Worm (Caenorhabditis elegans) whole organism, young adult: ENCODE results near the gene srd-36.

Source experiments
- C17E4.6 ChIP-seq: fragments of 200-800 bp; sonication (Bioruptor generic); IDR thresholded peaks from 2 replicates; pipeline ENCODE4 v1.3.6; 2022; ENCODE audit warnings: missing genetic modification reagents, missing genetic modification characterization, missing compliant biosample characterization
- K11D2.4 ChIP-seq: fragments of 200-800 bp; sonication (Bioruptor generic); IDR thresholded peaks from 2 replicates; pipeline ENCODE4 v1.3.6; 2022; ENCODE audit warnings: missing genetic modification reagents, missing genetic modification characterization, missing compliant biosample characterization
- T07F8.4 ChIP-seq: sonication (generic microtip); optimal IDR thresholded peaks from 2 replicates; lab custom pipeline; 2016; ENCODE audit warnings: mild to moderate bottlenecking, missing genetic modification characterization, moderate library complexity, missing compliant biosample characterization
- akir-1 ChIP-seq: fragments of 200-800 bp; sonication (Bioruptor generic); optimal IDR thresholded peaks from 2 replicates; lab custom pipeline; 2018; ENCODE audit warnings: mild to moderate bottlenecking, missing genetic modification characterization, moderate library complexity, missing compliant biosample characterization
- atf-7 ChIP-seq: sonication (generic microtip); optimal IDR thresholded peaks from 2 replicates; lab custom pipeline; 2017; ENCODE audit warnings: mild to moderate bottlenecking, missing genetic modification characterization, missing compliant biosample characterization
- attf-5 ChIP-seq: fragments of 200-800 bp; sonication (Bioruptor generic); optimal IDR thresholded peaks from 2 replicates; lab custom pipeline; 2018; ENCODE audit warnings: mild to moderate bottlenecking, missing genetic modification characterization, missing compliant biosample characterization
- cebp-1 ChIP-seq, 2 experiments: fragments of 200-800 bp in 1 of 2; sonication (Bioruptor generic) in 1 of 2; sonication (generic microtip) in 1 of 2; IDR thresholded peaks in 1 of 2; optimal IDR thresholded peaks in 1 of 2; 2 replicates each; pipeline versions ENCODE4 v1.3.6 to Lab custom; 2017 to 2022; ENCODE audit warnings: missing compliant biosample characterization in 2 of 2, missing genetic modification characterization in 2 of 2, mild to moderate bottlenecking in 1 of 2, missing genetic modification reagents in 1 of 2, moderate library complexity in 1 of 2
- cebp-2 ChIP-seq: fragments of 200-800 bp; sonication (Bioruptor generic); IDR thresholded peaks from 2 replicates; pipeline ENCODE4 v1.3.6; 2022; ENCODE audit warnings: missing genetic modification characterization, missing compliant biosample characterization
- dox-1 ChIP-seq: fragments of 200-800 bp; sonication (Bioruptor generic); IDR thresholded peaks from 2 replicates; pipeline ENCODE4 v1.3.6; 2022; ENCODE audit warnings: missing genetic modification reagents, missing genetic modification characterization, missing compliant biosample characterization
- egl-18 ChIP-seq: fragments of 200-800 bp; sonication (Bioruptor generic); IDR thresholded peaks from 2 replicates; pipeline ENCODE4 v1.3.6; 2022; ENCODE audit warnings: missing genetic modification reagents, missing genetic modification characterization, missing compliant biosample characterization
- ets-4 ChIP-seq: fragments of 200-800 bp; sonication (Bioruptor generic); optimal IDR thresholded peaks from 2 replicates; lab custom pipeline; 2018; ENCODE audit warnings: mild to moderate bottlenecking, missing genetic modification characterization, missing compliant biosample characterization
- him-1 ChIP-seq: sonication (generic microtip); optimal IDR thresholded peaks from 2 replicates; lab custom pipeline; 2016; ENCODE audit warnings: missing genotype, missing genetic modification reagents, missing genetic modification characterization, missing compliant biosample characterization
- let-607 ChIP-seq, 2 experiments: fragments of 200-800 bp in 1 of 2; sonication (Bioruptor generic) in 1 of 2; sonication (generic microtip) in 1 of 2; optimal IDR thresholded peaks; 2 replicates each; lab custom pipeline; 2016 to 2018; ENCODE audit warnings: mild to moderate bottlenecking in 2 of 2, missing compliant biosample characterization in 2 of 2, missing genetic modification characterization in 2 of 2, moderate library complexity in 2 of 2, missing genotype in 1 of 2
- lin-26 ChIP-seq: fragments of 200-800 bp; sonication (Bioruptor generic); IDR thresholded peaks from 2 replicates; pipeline ENCODE4 v1.3.6; 2022; ENCODE audit warnings: missing genetic modification reagents, missing genetic modification characterization, missing compliant biosample characterization
- lin-40 ChIP-seq: sonication (generic microtip); optimal IDR thresholded peaks from 2 replicates; lab custom pipeline; 2016; ENCODE audit warnings: missing genetic modification characterization, mild to moderate bottlenecking, missing compliant biosample characterization, missing genotype, missing genetic modification reagents
- lsy-27 ChIP-seq: sonication (generic microtip); optimal IDR thresholded peaks from 2 replicates; lab custom pipeline; 2017; ENCODE audit warnings: missing genetic modification characterization, mild to moderate bottlenecking, missing compliant biosample characterization, antibody characterized with exemption, missing genotype, borderline replicate concordance; ENCODE audit not compliant: insufficient read depth
- madf-10 ChIP-seq: sonication (generic microtip); optimal IDR thresholded peaks from 2 replicates; lab custom pipeline; 2016; ENCODE audit warnings: mild to moderate bottlenecking, missing genetic modification characterization, missing compliant biosample characterization
- mel-28 ChIP-seq: sonication (generic microtip); optimal IDR thresholded peaks from 2 replicates; lab custom pipeline; 2016; ENCODE audit warnings: borderline replicate concordance, mild to moderate bottlenecking, missing genetic modification characterization, missing compliant biosample characterization
- nfyb-1 ChIP-seq: fragments of 200-800 bp; sonication (Bioruptor generic); IDR thresholded peaks from 2 replicates; pipeline ENCODE4 v1.3.6; 2022; ENCODE audit warnings: missing genetic modification reagents, missing genetic modification characterization, missing compliant biosample characterization
- nhr-120 ChIP-seq: fragments of 200-800 bp; sonication (Bioruptor generic); IDR thresholded peaks from 2 replicates; pipeline ENCODE4 v1.3.6; 2022; ENCODE audit warnings: missing genetic modification characterization, missing compliant biosample characterization
- nhr-27 ChIP-seq: fragments of 200-800 bp; sonication (Bioruptor generic); optimal IDR thresholded peaks from 2 replicates; lab custom pipeline; 2018; ENCODE audit warnings: mild to moderate bottlenecking, missing genetic modification characterization, moderate library complexity, missing compliant biosample characterization
- nhr-80 ChIP-seq: sonication (generic microtip); optimal IDR thresholded peaks from 2 replicates; lab custom pipeline; 2016; ENCODE audit warnings: missing genetic modification characterization, missing compliant biosample characterization
- nhr-90 ChIP-seq: sonication (generic microtip); optimal IDR thresholded peaks from 2 replicates; lab custom pipeline; 2016; ENCODE audit warnings: missing genotype, mild to moderate bottlenecking, missing genetic modification characterization, missing compliant biosample characterization
- pha-4 ChIP-seq: fragments of 150-350 bp; sonication (generic microtip); optimal IDR thresholded peaks from 2 replicates; lab custom pipeline; 2014; ENCODE audit warnings: missing biosample characterization, missing genetic modification reagents, missing genetic modification characterization
- rec-8 ChIP-seq, 2 experiments: sonication (generic microtip); optimal IDR thresholded peaks; 2 replicates each; lab custom pipeline; 2016; ENCODE audit warnings: mild to moderate bottlenecking in 2 of 2, missing genetic modification characterization in 2 of 2, missing genetic modification reagents in 2 of 2, missing genotype in 2 of 2, missing biosample characterization in 1 of 2, missing compliant biosample characterization in 1 of 2, moderate library complexity in 1 of 2
- repo-1 ChIP-seq: sonication (generic microtip); optimal IDR thresholded peaks from 2 replicates; lab custom pipeline; 2017; ENCODE audit warnings: mild to moderate bottlenecking, missing genetic modification characterization, missing compliant biosample characterization
- sdz-38 ChIP-seq: sonication (generic microtip); optimal IDR thresholded peaks from 2 replicates; lab custom pipeline; 2016; ENCODE audit warnings: missing genotype, missing genetic modification characterization, missing compliant biosample characterization
- sea-2 ChIP-seq: fragments of 200-800 bp; sonication (Bioruptor generic); IDR thresholded peaks from 2 replicates; pipeline ENCODE4 v1.3.6; 2022; ENCODE audit warnings: missing genetic modification characterization, missing compliant biosample characterization
- snpc-1.3 ChIP-seq: sonication (generic microtip); optimal IDR thresholded peaks from 2 replicates; lab custom pipeline; 2017; ENCODE audit warnings: missing genetic modification characterization, mild to moderate bottlenecking, missing compliant biosample characterization, antibody characterized with exemption, moderate library complexity, missing genotype, missing genetic modification reagents; ENCODE audit not compliant: insufficient read depth
- unc-62 ChIP-seq: fragments of 150-350 bp; optimal IDR thresholded peaks from 2 replicates; lab custom pipeline; 2014; ENCODE audit warnings: missing biosample characterization, missing genetic modification reagents, missing genetic modification characterization
- zfh-2 ChIP-seq: fragments of 200-800 bp; sonication (Bioruptor generic); conservative IDR thresholded peaks from 2 replicates; pipeline ENCODE4 v1.3.6; 2022; ENCODE audit warnings: missing genetic modification reagents, missing genetic modification characterization, missing compliant biosample characterization
- ztf-18 ChIP-seq: sonication (generic microtip); optimal IDR thresholded peaks from 2 replicates; lab custom pipeline; 2016; ENCODE audit warnings: missing genotype, mild to moderate bottlenecking, missing genetic modification characterization, missing compliant biosample characterization
- ztf-22 ChIP-seq: fragments of 200-800 bp; sonication (Bioruptor generic); optimal IDR thresholded peaks from 2 replicates; lab custom pipeline; 2018; ENCODE audit warnings: mild to moderate bottlenecking, missing genetic modification characterization, moderate library complexity, missing compliant biosample characterization
- ztf-28 ChIP-seq: fragments of 200-800 bp; sonication (Bioruptor generic); IDR thresholded peaks from 2 replicates; pipeline ENCODE4 v1.3.6; 2022; ENCODE audit warnings: missing genetic modification reagents, missing genetic modification characterization, missing compliant biosample characterization

The srd-36 gene

ce11 chrX:13294669-13295068, at the start of gene srd-36:
TSS of gene srd-36 (minus strand) at chrX:13294769.
- TF ChIP-seq egl-18 (GFP tag; lab: Robert Waterston, UW) (no peak), sdz-38 (tag; lab: Kevin White, UChicago) (no peak), rec-8 (tag; optimal IDR thresholded peaks at IDR 0.05; lab: Kevin White, UChicago) (no peak), nhr-27 (tag; lab: Kevin White, UChicago) (no peak), lin-26 (GFP tag; lab: Robert Waterston, UW) (no peak), nhr-120 (GFP tag; lab: Robert Waterston, UW) (no peak), C17E4.6 (GFP tag; lab: Robert Waterston, UW) (no peak), lin-40 (tag; lab: Kevin White, UChicago) (no peak), ztf-28 (GFP tag; lab: Robert Waterston, UW) (no peak), ets-4 (no peak), madf-10 (tag; lab: Kevin White, UChicago) (no peak), repo-1 (tag; lab: Kevin White, UChicago) (no peak), cebp-2 (GFP tag; lab: Robert Waterston, UW) (no peak), K11D2.4 (GFP tag; lab: Robert Waterston, UW) (no peak), lsy-27 (no peak), ztf-22 (GFP tag; lab: Kevin White, UChicago) (no peak), snpc-1.3 (tag; lab: Kevin White, UChicago) (no peak)

ce11 chrX:13341853-13342252, 47.3 kb upstream of the srd-36 start:
- TF ChIP-seq madf-10 (tag; lab: Kevin White, UChicago) = no peak
- peak; percentile 74 for TF ChIP-seq nhr-80
- no peak for TF ChIP-seq T07F8.4
- TF ChIP-seq attf-5 = no peak
- TF ChIP-seq, all 124 proteins: peak for 1

- TF ChIP-seq rec-8 (tag; optimal IDR thresholded peaks at IDR 0.05; lab: Kevin White, UChicago) (no peak), unc-62 (GFP tag; lab: Kevin White, UChicago) (no peak), mel-28 (no peak), him-1 (tag; lab: Kevin White, UChicago) (no peak), sea-2 (GFP tag; lab: Robert Waterston, UW) (no peak), nhr-90 (no peak), akir-1 (GFP tag; lab: Kevin White, UChicago) (no peak), atf-7 (tag; lab: Kevin White, UChicago) (no peak), zfh-2 (GFP tag; lab: Robert Waterston, UW) (no peak)
These were observed 46.4 kb upstream of the srd-36 start for ce11 chrX:13340970-13341369.

- TF ChIP-seq ztf-22 (GFP tag; lab: Kevin White, UChicago) (peak; percentile 56), ets-4 (peak; percentile 52), cebp-1 (GFP tag; IDR thresholded peaks at IDR 0.05; lab: Robert Waterston, UW) (no peak), cebp-1 (tag; optimal IDR thresholded peaks at IDR 0.05; lab: Kevin White, UChicago) (peak; percentile 4), lin-40 (tag; lab: Kevin White, UChicago) (no peak), pha-4 (tag; lab: Kevin White, UChicago) (no peak), atf-7 (tag; lab: Kevin White, UChicago) (peak; percentile 15), let-607 (tag; optimal IDR thresholded peaks at IDR 0.05; lab: Kevin White, UChicago) (peak in 1 of 2 experiments; percentile 53), nfyb-1 (GFP tag; lab: Robert Waterston, UW) (0 out of 2 replicates have a peak, but pooled peaks have one; percentile 26), dox-1 (GFP tag; lab: Robert Waterston, UW) (peak; percentile 55), sdz-38 (tag; lab: Kevin White, UChicago) (no peak), ztf-18 (tag; lab: Kevin White, UChicago) (no peak), nhr-80 (peak; percentile 97)
These were observed 44.6 kb upstream of the srd-36 start for ce11 chrX:13339029-13339626.
